Fruit fly (Drosophila melanogaster): Measurements from ENCODE around the gene Hyls1.
A peak's percentile ranks its signal among the peaks of the same experiment; 100 is the strongest.

Hyls1 gene

DNA sequence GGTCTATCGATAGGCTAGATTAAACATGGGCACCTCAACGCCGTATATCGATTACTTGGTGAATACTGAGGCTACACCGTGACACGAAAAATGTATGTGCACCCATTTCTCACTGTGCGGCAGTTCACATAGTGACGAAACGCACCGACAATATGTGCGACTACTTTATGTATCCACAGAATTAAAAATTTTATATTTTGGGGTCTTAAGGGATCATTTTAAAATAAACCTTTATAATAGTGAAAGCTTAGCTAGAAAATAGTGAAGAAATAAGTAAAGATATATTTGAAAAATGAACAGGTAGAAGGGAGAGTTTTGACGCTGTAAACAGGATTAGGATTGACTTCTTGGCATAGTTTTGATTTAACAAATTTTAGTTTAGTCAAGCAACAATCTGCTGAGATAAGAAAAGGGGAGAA is 23.3 kb downstream of the Hyls1 start, which contains the start of gene mRpL4 (continued):
- TF ChIP-seq btn (GFP tag; optimal IDR thresholded peaks at IDR 0.05) (no peak), CG11456 (GFP tag; IDR thresholded peaks at IDR 0.05) (no peak; the same call in 2 of the 3 replicates), CG1647 (GFP tag; optimal IDR thresholded peaks at IDR 0.05) (peak; percentile 46), Dad (GFP tag; optimal IDR thresholded peaks at IDR 0.05) (peak; percentile 69), Gsc (GFP tag; IDR thresholded peaks at IDR 0.05) (no peak), ap (GFP tag; IDR thresholded peaks at IDR 0.05) (no peak), HHEX (GFP tag; optimal IDR thresholded peaks at IDR 0.05) (peak; percentile 11), CG7745 (tag; optimal IDR thresholded peaks at IDR 0.05) (no peak), danr (GFP tag; IDR thresholded peaks at IDR 0.05) (no peak), CG17186 (GFP tag; optimal IDR thresholded peaks at IDR 0.05) (peak; percentile 84), klu (GFP tag; IDR thresholded peaks at IDR 0.05) (no peak), CG1024 (GFP tag; IDR thresholded peaks at IDR 0.05) (no peak), GATAe (GFP tag; conservative IDR thresholded peaks at IDR 0.05) (no peak), Six4 (GFP tag; optimal IDR thresholded peaks at IDR 0.05) (peak; percentile 47), sna (GFP tag; IDR thresholded peaks at IDR 0.05; ENCODE audit: partially characterized antibody) (peak; percentile 99), her (GFP tag; optimal IDR thresholded peaks at IDR 0.05) (peak; percentile 66), CG12659 (GFP tag; optimal IDR thresholded peaks at IDR 0.05) (peak; percentile 80), CG2202 (tag; optimal IDR thresholded peaks at IDR 0.05) (no peak), dmrt11E (tag; optimal IDR thresholded peaks at IDR 0.05) (peak; percentile 46), NK7.1 (GFP tag; optimal IDR thresholded peaks at IDR 0.05) (no peak), Sin3A (optimal IDR thresholded peaks at IDR 0.05) (peak; percentile 46), CG11696 (GFP tag; IDR thresholded peaks at IDR 0.05) (0 out of 2 replicates have a peak, but pooled peaks have one; percentile 19), lilli (GFP tag; optimal IDR thresholded peaks at IDR 0.05) (peak; percentile 87), gem (tag; optimal IDR thresholded peaks at IDR 0.05) (peak; percentile 71), ara (GFP tag; IDR thresholded peaks at IDR 0.05) (peak; percentile 52; the same call in 1 of the 2 replicates), Dll (GFP tag; IDR thresholded peaks at IDR 0.05; ENCODE audit: partially characterized antibody) (peak; percentile 99), Ssrp (tag; optimal IDR thresholded peaks at IDR 0.05) (peak; percentile 42), CG30403 (GFP tag; optimal IDR thresholded peaks at IDR 0.05) (peak; percentile 83), CG11695 (GFP tag; IDR thresholded peaks at IDR 0.05) (0 out of 3 replicates have a peak, but pooled peaks have one; percentile 32), sisA (GFP tag; IDR thresholded peaks at IDR 0.05) (peak; percentile 80), Sox102F (GFP tag; optimal IDR thresholded peaks at IDR 0.05) (peak; percentile 62), Xbp1 (GFP tag; optimal IDR thresholded peaks at IDR 0.05) (peak; percentile 81), CG4404 (GFP tag; IDR thresholded peaks at IDR 0.05) (no peak), hkb (optimal IDR thresholded peaks at IDR 0.05) (no peak), hkb (GFP tag; IDR thresholded peaks at IDR 0.05) (peak; percentile 35; the same call in 1 of the 2 replicates), gsb-n (tag; optimal IDR thresholded peaks at IDR 0.05) (peak; percentile 32), CG3163 (GFP tag; optimal IDR thresholded peaks at IDR 0.05) (peak; percentile 58), gt (GFP tag; IDR thresholded peaks at IDR 0.05) (no peak), CG33557 (GFP tag; optimal IDR thresholded peaks at IDR 0.05) (peak; percentile 4), CG1792 (GFP tag; optimal IDR thresholded peaks at IDR 0.05) (no peak), dan (GFP tag; IDR thresholded peaks at IDR 0.05) (no peak), pzg (GFP tag; optimal IDR thresholded peaks at IDR 0.05) (peak; percentile 82), CG11398 (GFP tag; optimal IDR thresholded peaks at IDR 0.05) (peak; percentile 58), CG9817 (tag; optimal IDR thresholded peaks at IDR 0.05) (peak; percentile 54), Elba2 (GFP tag; optimal IDR thresholded peaks at IDR 0.05) (peak; percentile 32), CG4282 (GFP tag; optimal IDR thresholded peaks at IDR 0.05) (peak; percentile 82), schlank (tag; optimal IDR thresholded peaks at IDR 0.05) (peak; percentile 5), Sry-δ (GFP tag; optimal IDR thresholded peaks at IDR 0.05) (peak; percentile 87), Optix (GFP tag; IDR thresholded peaks at IDR 0.05) (peak; percentile 39; the same call in 2 of the 3 replicates), CG6654 (GFP tag; optimal IDR thresholded peaks at IDR 0.05) (no peak), Tbp (GFP tag; optimal IDR thresholded peaks at IDR 0.05) (no peak), ssp (GFP tag; IDR thresholded peaks at IDR 0.05) (no peak)
